Worm (Caenorhabditis elegans) whole organism, L4 larva: Measurements from ENCODE around the gene Y73B6BL.29.
"Not testable (repeated sequence)": the region's sequence is repeated elsewhere in the genome, so short reads cannot be mapped to it uniquely, and the experiment has no call there.

Source experiments
- D1046.2 ChIP-seq: fragments of 200-800 bp; sonication (Bioruptor generic); IDR thresholded peaks from 2 replicates; pipeline ENCODE4 v1.3.6; 2022; ENCODE audit warnings: missing genetic modification characterization, missing compliant biosample characterization
- F37D6.2 ChIP-seq: sonication (generic microtip); optimal IDR thresholded peaks from 2 replicates; lab custom pipeline; 2016; ENCODE audit warnings: mild to moderate bottlenecking, missing genetic modification characterization, missing compliant biosample characterization
- Y105C5A.15 ChIP-seq: fragments of 200-800 bp; sonication (Bioruptor generic); IDR thresholded peaks from 2 replicates; pipeline ENCODE4 v1.3.6; 2022; ENCODE audit warnings: missing genetic modification characterization, missing compliant biosample characterization
- ZK337.2 ChIP-seq: fragments of 200-800 bp; sonication (Bioruptor generic); IDR thresholded peaks from 2 replicates; pipeline ENCODE4 v1.3.6; 2022; ENCODE audit warnings: missing genetic modification reagents, missing genetic modification characterization, missing compliant biosample characterization
- ZK546.5 ChIP-seq, 2 experiments: sonication (generic microtip); optimal IDR thresholded peaks; 2 replicates each; lab custom pipeline; 2017; ENCODE audit warnings: missing biosample characterization in 2 of 2, missing genetic modification characterization in 2 of 2
- ceh-28 ChIP-seq: fragments of 150-350 bp; optimal IDR thresholded peaks from 2 replicates; lab custom pipeline; 2014; ENCODE audit warnings: missing biosample characterization, missing genetic modification reagents, missing genetic modification characterization
- ceh-44 ChIP-seq: fragments of 200-800 bp; sonication (Bioruptor generic); IDR thresholded peaks from 2 replicates; pipeline ENCODE4 v1.3.6; 2022; ENCODE audit warnings: missing genetic modification reagents, missing genetic modification characterization, missing compliant biosample characterization
- ctbp-1 ChIP-seq: fragments of 200-800 bp; sonication (Bioruptor generic); IDR thresholded peaks from 2 replicates; pipeline ENCODE4 v1.3.6; 2022; ENCODE audit warnings: missing genetic modification reagents, missing genetic modification characterization, missing compliant biosample characterization
- daf-19 ChIP-seq: fragments of 200-800 bp; sonication (Bioruptor generic); conservative IDR thresholded peaks from 2 replicates; pipeline ENCODE4 v1.3.6; 2022; ENCODE audit warnings: missing genetic modification characterization, missing compliant biosample characterization
- daf-8 ChIP-seq: fragments of 200-800 bp; sonication (Bioruptor generic); IDR thresholded peaks from 2 replicates; pipeline ENCODE4 v1.3.6; 2022; ENCODE audit warnings: missing genetic modification characterization, missing compliant biosample characterization
- dmd-6 ChIP-seq: fragments of 200-800 bp; sonication (Bioruptor generic); IDR thresholded peaks from 2 replicates; pipeline ENCODE4 v1.3.6; 2022; ENCODE audit warnings: missing genetic modification reagents, missing genetic modification characterization, missing compliant biosample characterization
- egl-43 ChIP-seq: fragments of 200-800 bp; sonication (Bioruptor generic); IDR thresholded peaks from 2 replicates; pipeline ENCODE4 v1.3.6; 2022; ENCODE audit warnings: missing genetic modification reagents, missing genetic modification characterization, missing compliant biosample characterization
- hlh-11 ChIP-seq: fragments of 200-800 bp; sonication (Bioruptor generic); optimal IDR thresholded peaks from 2 replicates; lab custom pipeline; 2018; ENCODE audit warnings: mild to moderate bottlenecking, missing genetic modification characterization, missing compliant biosample characterization
- lim-7 ChIP-seq: fragments of 200-800 bp; sonication (Bioruptor generic); IDR thresholded peaks from 2 replicates; pipeline ENCODE4 v1.3.6; 2022; ENCODE audit warnings: missing genetic modification characterization, missing compliant biosample characterization
- lin-15B ChIP-seq: fragments of 150-350 bp; sonication (generic microtip); optimal IDR thresholded peaks from 3 replicates; lab custom pipeline; 2014; ENCODE audit warnings: missing biosample characterization, missing genetic modification characterization
- lin-38 ChIP-seq: fragments of 200-800 bp; sonication (Bioruptor generic); IDR thresholded peaks from 2 replicates; pipeline ENCODE4 v1.3.6; 2022; ENCODE audit warnings: missing genetic modification reagents, missing genetic modification characterization, missing compliant biosample characterization
- mdl-1 ChIP-seq, 2 experiments: fragments of 150-350 bp in 1 of 2; sonication (generic microtip) in 1 of 2; optimal IDR thresholded peaks; 2 replicates each; lab custom pipeline; 2014 to 2017; ENCODE audit warnings: missing biosample characterization in 2 of 2, missing genetic modification characterization in 2 of 2
- mes-2 ChIP-seq: sonication (generic microtip); optimal IDR thresholded peaks from 2 replicates; lab custom pipeline; 2016; ENCODE audit warnings: missing genotype, mild to moderate bottlenecking, missing genetic modification characterization, missing compliant biosample characterization; ENCODE audit not compliant: poor library complexity, severe bottlenecking
- mxl-2 ChIP-seq: fragments of 200-800 bp; sonication (Bioruptor generic); conservative IDR thresholded peaks from 2 replicates; pipeline ENCODE4 v1.3.6; 2022; ENCODE audit warnings: missing genetic modification reagents, missing genetic modification characterization, missing compliant biosample characterization
- nhr-11 ChIP-seq: fragments of 150-350 bp; optimal IDR thresholded peaks from 2 replicates; lab custom pipeline; 2014; ENCODE audit warnings: missing biosample characterization, missing genetic modification characterization
- nhr-237 ChIP-seq: sonication (generic microtip); optimal IDR thresholded peaks from 2 replicates; lab custom pipeline; 2017; ENCODE audit warnings: missing biosample characterization, missing genetic modification characterization
- nhr-28 ChIP-seq: fragments of 150-350 bp; optimal IDR thresholded peaks from 2 replicates; lab custom pipeline; 2014; ENCODE audit warnings: missing biosample characterization, missing genetic modification characterization
- nhr-76 ChIP-seq: fragments of 150-350 bp; optimal IDR thresholded peaks from 2 replicates; lab custom pipeline; 2014; ENCODE audit warnings: missing biosample characterization, missing genetic modification characterization
- pha-4 ChIP-seq, 2 experiments: fragments of 150-350 bp in 1 of 2; fragments of 200-800 bp in 1 of 2; sonication (Bioruptor generic) in 1 of 2; IDR thresholded peaks in 1 of 2; optimal IDR thresholded peaks in 1 of 2; 2 replicates each; pipeline versions ENCODE4 v1.3.6 to Lab custom; 2014 to 2022; ENCODE audit warnings: missing genetic modification characterization in 2 of 2, missing genetic modification reagents in 2 of 2, missing biosample characterization in 1 of 2, missing compliant biosample characterization in 1 of 2
- php-3 ChIP-seq: fragments of 200-800 bp; sonication (Bioruptor generic); IDR thresholded peaks from 2 replicates; pipeline ENCODE4 v1.3.6; 2022; ENCODE audit warnings: missing genetic modification reagents, missing genetic modification characterization, missing compliant biosample characterization
- spr-3 ChIP-seq: fragments of 200-800 bp; sonication (Bioruptor generic); optimal IDR thresholded peaks from 2 replicates; lab custom pipeline; 2018; ENCODE audit warnings: mild to moderate bottlenecking, missing genetic modification characterization, missing compliant biosample characterization
- tag-97 ChIP-seq: fragments of 200-800 bp; sonication (Bioruptor generic); IDR thresholded peaks from 2 replicates; pipeline ENCODE4 v1.3.6; 2022; ENCODE audit warnings: missing genetic modification characterization, missing compliant biosample characterization
- unc-39 ChIP-seq: sonication (generic microtip); optimal IDR thresholded peaks from 2 replicates; lab custom pipeline; 2017; ENCODE audit warnings: missing biosample characterization, missing genetic modification characterization
- vab-7 ChIP-seq: fragments of 200-800 bp; sonication (Bioruptor generic); IDR thresholded peaks from 2 replicates; pipeline ENCODE4 v1.3.6; 2022; ENCODE audit warnings: missing genetic modification reagents, missing genetic modification characterization, missing compliant biosample characterization
- zag-1 ChIP-seq: fragments of 150-350 bp; optimal IDR thresholded peaks from 2 replicates; lab custom pipeline; 2014; ENCODE audit warnings: missing biosample characterization, missing genetic modification characterization
- zfp-3 ChIP-seq: fragments of 200-800 bp; sonication (Bioruptor generic); conservative IDR thresholded peaks from 2 replicates; pipeline ENCODE4 v1.3.6; 2022; ENCODE audit warnings: missing genetic modification reagents, missing genetic modification characterization, missing compliant biosample characterization
- zip-2 ChIP-seq: fragments of 150-350 bp; optimal IDR thresholded peaks from 2 replicates; lab custom pipeline; 2014; ENCODE audit warnings: missing biosample characterization, missing genetic modification characterization
- ztf-11 ChIP-seq: fragments of 150-350 bp; optimal IDR thresholded peaks from 2 replicates; lab custom pipeline; 2014; ENCODE audit warnings: missing biosample characterization, missing genetic modification characterization

Y73B6BL.29 gene

ce11 chrIV:6301764-6302163 lies 20.0 kb upstream of the Y73B6BL.29 start, which contains the start of gene srv-26:
Gene srv-26, minus strand, starts transcription at chrIV:6301864.
- TF ChIP-seq egl-43 (GFP tag; lab: Robert Waterston, UW) (no peak), zfp-3 (GFP tag; lab: Robert Waterston, UW) (no peak), tag-97 (GFP tag; lab: Robert Waterston, UW) (no peak), php-3 (GFP tag; lab: Robert Waterston, UW) (no peak), daf-8 (GFP tag; lab: Robert Waterston, UW) (no peak), daf-19 (GFP tag; lab: Robert Waterston, UW) (no peak), lin-38 (GFP tag; lab: Robert Waterston, UW) (no peak), spr-3 (GFP tag; lab: Kevin White, UChicago) (no peak), pha-4 (GFP tag; IDR thresholded peaks at IDR 0.05; lab: Robert Waterston, UW) (no peak), pha-4 (tag; optimal IDR thresholded peaks at IDR 0.05; lab: Kevin White, UChicago) (no peak), ctbp-1 (GFP tag; lab: Robert Waterston, UW) (no peak), unc-39 (tag; lab: Kevin White, UChicago) (no peak)

ce11 chrIV:6303642-6304041 lies 18.1 kb upstream of the Y73B6BL.29 start, which contains the start of gene srv-25:
Gene srv-25, minus strand, starts transcription at chrIV:6303742.
- TF ChIP-seq ceh-44 (GFP tag; lab: Robert Waterston, UW) (no peak), Y105C5A.15 (GFP tag; lab: Robert Waterston, UW) (no peak), nhr-11 (tag; lab: Kevin White, UChicago) (no peak), zip-2 (tag; lab: Kevin White, UChicago) (no peak), vab-7 (no peak), zag-1 (no peak), mes-2 (tag; lab: Kevin White, UChicago) (no peak), tag-97 (GFP tag; lab: Robert Waterston, UW) (no peak), ZK337.2 (GFP tag; lab: Robert Waterston, UW) (no peak), daf-19 (GFP tag; lab: Robert Waterston, UW) (no peak), ZK546.5 (tag; optimal IDR thresholded peaks at IDR 0.05; lab: Kevin White, UChicago) (no peak), F37D6.2 (tag; lab: Kevin White, UChicago) (no peak), nhr-76 (no peak), mdl-1 (tag; optimal IDR thresholded peaks at IDR 0.05; lab: Kevin White, UChicago) (no peak), nhr-28 (no peak)

- TF ChIP-seq lim-7 (GFP tag; lab: Robert Waterston, UW) (no peak), hlh-11 (tag; lab: Kevin White, UChicago) (no peak), ztf-11 (tag; lab: Kevin White, UChicago) (no peak), ceh-28 (tag; lab: Kevin White, UChicago) (peak; percentile 23), nhr-237 (tag; lab: Kevin White, UChicago) (no peak), lin-15B (tag; lab: Kevin White, UChicago) (no peak), mxl-2 (GFP tag; lab: Robert Waterston, UW) (no peak)
Measured at ce11 chrIV:6307439-6307838, 14.3 kb upstream of the Y73B6BL.29 start, which contains the start of gene csp-2. Gene csp-2, plus strand, starts transcription at chrIV:6307739.

- TF ChIP-seq D1046.2 (GFP tag; lab: Robert Waterston, UW); zag-1; dmd-6: not testable (repeated sequence)
Measured at ce11 chrIV:6317357-6317756, 4.4 kb upstream of the Y73B6BL.29 start, which contains the start of gene Y73B6BL.12. Gene Y73B6BL.12, minus strand, starts transcription at chrIV:6317457.
